Worm (Caenorhabditis elegans) whole organism, L2 larva: ENCODE measurements around the gene let-4.
A peak's percentile ranks its signal among the peaks of the same experiment; 100 is the strongest.

Source experiments
- C34F6.9 ChIP-seq: fragments of 150-350 bp; optimal IDR thresholded peaks from 2 replicates; lab custom pipeline; 2014; ENCODE audit warnings: missing biosample characterization, missing genetic modification characterization
- F13H6.1 ChIP-seq: sonication (generic microtip); optimal IDR thresholded peaks from 2 replicates; lab custom pipeline; 2016; ENCODE audit warnings: missing genetic modification characterization, missing compliant biosample characterization
- R02D3.7 ChIP-seq: fragments of 150-350 bp; optimal IDR thresholded peaks from 2 replicates; lab custom pipeline; 2014; ENCODE audit warnings: missing biosample characterization, missing genetic modification characterization
- Y55F3AM.14 ChIP-seq: fragments of 200-800 bp; sonication (Bioruptor generic); optimal IDR thresholded peaks from 2 replicates; lab custom pipeline; 2018; ENCODE audit warnings: mild to moderate bottlenecking, missing genetic modification characterization, missing compliant biosample characterization
- ZK546.5 ChIP-seq: sonication (generic microtip); optimal IDR thresholded peaks from 2 replicates; lab custom pipeline; 2017; ENCODE audit warnings: missing biosample characterization, missing genetic modification characterization
- alr-1 ChIP-seq: fragments of 150-350 bp; optimal IDR thresholded peaks from 2 replicates; lab custom pipeline; 2014; ENCODE audit warnings: missing biosample characterization, missing genetic modification characterization
- aly-2 ChIP-seq: fragments of 150-350 bp; optimal IDR thresholded peaks from 2 replicates; lab custom pipeline; 2014; ENCODE audit warnings: missing biosample characterization, missing genetic modification characterization
- ama-1 ChIP-seq: fragments of 150-350 bp; optimal IDR thresholded peaks from 2 replicates; lab custom pipeline; 2018; ENCODE audit warnings: inconsistent platforms
- blmp-1 ChIP-seq: sonication (generic microtip); optimal IDR thresholded peaks from 2 replicates; lab custom pipeline; 2017; ENCODE audit warnings: missing genetic modification characterization, mild to moderate bottlenecking, missing compliant biosample characterization, antibody characterized with exemption, moderate library complexity; ENCODE audit not compliant: insufficient read depth
- ceh-16 ChIP-seq: fragments of 150-350 bp; optimal IDR thresholded peaks from 2 replicates; lab custom pipeline; 2014; ENCODE audit warnings: missing biosample characterization, missing genetic modification characterization
- ceh-82 ChIP-seq: fragments of 150-350 bp; optimal IDR thresholded peaks from 2 replicates; lab custom pipeline; 2014; ENCODE audit warnings: missing biosample characterization, missing genetic modification characterization
- crh-2 ChIP-seq: sonication (generic microtip); optimal IDR thresholded peaks from 2 replicates; lab custom pipeline; 2017; ENCODE audit warnings: missing biosample characterization, missing genetic modification characterization
- dmd-4 ChIP-seq: sonication (generic microtip); optimal IDR thresholded peaks from 2 replicates; lab custom pipeline; 2017; ENCODE audit warnings: missing biosample characterization, missing genetic modification characterization
- egl-27 ChIP-seq: sonication (generic microtip); optimal IDR thresholded peaks from 3 replicates; lab custom pipeline; 2017; ENCODE audit warnings: missing biosample characterization, missing genetic modification reagents, missing genetic modification characterization
- elt-1 ChIP-seq: fragments of 150-350 bp; optimal IDR thresholded peaks from 2 replicates; lab custom pipeline; 2014; ENCODE audit warnings: missing biosample characterization, missing genetic modification characterization
- elt-3 ChIP-seq: sonication (generic microtip); optimal IDR thresholded peaks from 2 replicates; lab custom pipeline; 2017; ENCODE audit warnings: missing biosample characterization, missing genetic modification characterization
- fos-1 ChIP-seq: fragments of 150-350 bp; optimal IDR thresholded peaks from 2 replicates; lab custom pipeline; 2014; ENCODE audit warnings: missing biosample characterization, missing genetic modification characterization
- gmeb-1 ChIP-seq: fragments of 150-350 bp; optimal IDR thresholded peaks from 2 replicates; lab custom pipeline; 2014; ENCODE audit warnings: missing biosample characterization, missing genetic modification characterization
- lin-11 ChIP-seq: fragments of 150-350 bp; sonication (generic microtip); optimal IDR thresholded peaks from 2 replicates; lab custom pipeline; 2014; ENCODE audit warnings: missing biosample characterization, missing genetic modification characterization, inconsistent platforms, mixed read lengths
- lin-13 ChIP-seq: fragments of 150-350 bp; optimal IDR thresholded peaks from 2 replicates; lab custom pipeline; 2014; ENCODE audit warnings: missing biosample characterization, missing genetic modification reagents, missing genetic modification characterization
- lin-39 ChIP-seq: fragments of 150-350 bp; optimal IDR thresholded peaks from 2 replicates; lab custom pipeline; 2014; ENCODE audit warnings: missing biosample characterization, missing genetic modification reagents, missing genetic modification characterization
- lsy-2 ChIP-seq, 2 experiments: fragments of 150-350 bp in 1 of 2; sonication (generic microtip) in 1 of 2; optimal IDR thresholded peaks; 2 replicates each; lab custom pipeline; 2014 to 2017; ENCODE audit warnings: missing biosample characterization in 2 of 2, missing genetic modification characterization in 2 of 2
- mab-5 ChIP-seq: fragments of 150-350 bp; optimal IDR thresholded peaks from 2 replicates; lab custom pipeline; 2014; ENCODE audit warnings: missing biosample characterization, missing genetic modification characterization
- mbf-1 ChIP-seq: sonication (generic microtip); optimal IDR thresholded peaks from 2 replicates; lab custom pipeline; 2017; ENCODE audit warnings: missing biosample characterization, missing genetic modification characterization
- mdl-1 ChIP-seq, 2 experiments: fragments of 150-350 bp in 1 of 2; sonication (generic microtip) in 1 of 2; optimal IDR thresholded peaks; 2 replicates each; lab custom pipeline; 2017; ENCODE audit warnings: missing biosample characterization in 2 of 2, missing genetic modification characterization in 2 of 2
- nhr-10 ChIP-seq: sonication (generic microtip); optimal IDR thresholded peaks from 2 replicates; lab custom pipeline; 2017; ENCODE audit warnings: missing biosample characterization, missing genetic modification characterization
- nhr-12 ChIP-seq: fragments of 150-350 bp; optimal IDR thresholded peaks from 2 replicates; lab custom pipeline; 2014; ENCODE audit warnings: missing biosample characterization, missing genetic modification characterization
- nhr-129 ChIP-seq: fragments of 150-350 bp; optimal IDR thresholded peaks from 2 replicates; lab custom pipeline; 2014; ENCODE audit warnings: missing biosample characterization, missing genetic modification characterization
- nhr-21 ChIP-seq: fragments of 150-350 bp; optimal IDR thresholded peaks from 2 replicates; lab custom pipeline; 2014; ENCODE audit warnings: missing biosample characterization, missing genetic modification characterization
- nhr-23 ChIP-seq: fragments of 150-350 bp; optimal IDR thresholded peaks from 2 replicates; lab custom pipeline; 2014; ENCODE audit warnings: missing biosample characterization, missing genetic modification reagents, missing genetic modification characterization
- nhr-237 ChIP-seq: fragments of 150-350 bp; optimal IDR thresholded peaks from 2 replicates; lab custom pipeline; 2014; ENCODE audit warnings: missing biosample characterization, missing genetic modification characterization
- nhr-25 ChIP-seq: fragments of 150-350 bp; sonication (generic microtip); optimal IDR thresholded peaks from 3 replicates; lab custom pipeline; 2014; ENCODE audit warnings: missing biosample characterization, missing genetic modification characterization
- nhr-6 ChIP-seq: fragments of 150-350 bp; optimal IDR thresholded peaks from 2 replicates; lab custom pipeline; 2014; ENCODE audit warnings: missing biosample characterization, missing genetic modification characterization
- nhr-77 ChIP-seq: fragments of 150-350 bp; optimal IDR thresholded peaks from 2 replicates; lab custom pipeline; 2014; ENCODE audit warnings: missing biosample characterization, missing genetic modification characterization
- peb-1 ChIP-seq: fragments of 150-350 bp; optimal IDR thresholded peaks from 2 replicates; lab custom pipeline; 2014; ENCODE audit warnings: missing biosample characterization, missing genetic modification characterization
- sem-4 ChIP-seq: fragments of 150-350 bp; optimal IDR thresholded peaks from 2 replicates; lab custom pipeline; 2014; ENCODE audit warnings: missing biosample characterization, missing genetic modification reagents, missing genetic modification characterization
- skn-1 ChIP-seq: sonication (generic microtip); optimal IDR thresholded peaks from 2 replicates; lab custom pipeline; 2017; ENCODE audit warnings: missing biosample characterization, missing genetic modification characterization
- sma-3 ChIP-seq: sonication (generic microtip); optimal IDR thresholded peaks from 2 replicates; lab custom pipeline; 2016; ENCODE audit warnings: missing genetic modification reagents, missing genetic modification characterization, missing compliant biosample characterization
- sma-9 ChIP-seq, 2 experiments: fragments of 150-350 bp in 1 of 2; sonication (generic microtip) in 1 of 2; optimal IDR thresholded peaks; 2 replicates each; lab custom pipeline; 2014 to 2016; ENCODE audit warnings: missing genetic modification characterization in 2 of 2, mild to moderate bottlenecking in 1 of 2, missing biosample characterization in 1 of 2, missing compliant biosample characterization in 1 of 2, missing genetic modification reagents in 1 of 2, moderate library complexity in 1 of 2
- snpc-4 ChIP-seq: fragments of 150-350 bp; optimal IDR thresholded peaks from 2 replicates; lab custom pipeline; 2014; ENCODE audit warnings: missing biosample characterization, missing genetic modification characterization
- unc-39 ChIP-seq: fragments of 150-350 bp; optimal IDR thresholded peaks from 2 replicates; lab custom pipeline; 2014; ENCODE audit warnings: missing biosample characterization, missing genetic modification characterization
- unc-55 ChIP-seq: fragments of 150-350 bp; sonication (generic microtip); optimal IDR thresholded peaks from 3 replicates; lab custom pipeline; 2014; ENCODE audit warnings: missing biosample characterization, missing genetic modification reagents, missing genetic modification characterization
- unc-62 ChIP-seq: fragments of 150-350 bp; optimal IDR thresholded peaks from 2 replicates; lab custom pipeline; 2014; ENCODE audit warnings: missing biosample characterization, missing genetic modification reagents, missing genetic modification characterization
- zag-1 ChIP-seq: fragments of 150-350 bp; optimal IDR thresholded peaks from 2 replicates; lab custom pipeline; 2014; ENCODE audit warnings: missing biosample characterization, missing genetic modification characterization
- ztf-1 ChIP-seq: fragments of 200-800 bp; sonication (Bioruptor generic); conservative IDR thresholded peaks from 2 replicates; pipeline ENCODE4 v1.3.6; 2022; ENCODE audit warnings: missing genetic modification characterization, missing compliant biosample characterization
- ztf-11 ChIP-seq: sonication (generic microtip); optimal IDR thresholded peaks from 2 replicates; lab custom pipeline; 2017; ENCODE audit warnings: missing biosample characterization, missing genetic modification characterization
- ztf-4 ChIP-seq: fragments of 150-350 bp; optimal IDR thresholded peaks from 2 replicates; lab custom pipeline; 2014; ENCODE audit warnings: missing biosample characterization, missing genetic modification characterization

Gene let-4

ce11 chrX:14559519-14560296 lies 18.0 kb upstream of the let-4 start:
- peak; percentile 66 for TF ChIP-seq sma-9 (GFP tag; optimal IDR thresholded peaks at IDR 0.05; lab: Kevin White, UChicago)
- no peak for TF ChIP-seq sma-9 (tag; optimal IDR thresholded peaks at IDR 0.05; lab: Kevin White, UChicago)
- no peak for TF ChIP-seq Y55F3AM.14 (GFP tag; lab: Kevin White, UChicago)

ce11 chrX:14560297-14560680 lies 17.4 kb upstream of the let-4 start:
- TF ChIP-seq ceh-16 (tag; lab: Kevin White, UChicago) (peak; percentile 19), lsy-2 (tag; optimal IDR thresholded peaks at IDR 0.05; lab: Kevin White, UChicago) (peak; percentile 42 to 79), unc-55 (GFP tag; lab: Kevin White, UChicago) (peak; percentile 92), unc-39 (no peak), lin-39 (tag; lab: Kevin White, UChicago) (peak; percentile 67), R02D3.7 (tag; lab: Kevin White, UChicago) (no peak), unc-62 (GFP tag; lab: Kevin White, UChicago) (peak; percentile 34), egl-27 (tag; lab: Kevin White, UChicago) (peak; percentile 96), blmp-1 (tag; lab: Kevin White, UChicago) (peak; percentile 97), ztf-1 (GFP tag; lab: Robert Waterston, UW) (no peak), alr-1 (tag; lab: Kevin White, UChicago) (no peak), mdl-1 (tag; optimal IDR thresholded peaks at IDR 0.05; lab: Kevin White, UChicago) (peak; percentile 92 to 93), zag-1 (peak; percentile 78), ceh-82 (tag; lab: Kevin White, UChicago) (no peak), dmd-4 (no peak), ama-1 (lab: Kevin White, UChicago) (peak; percentile 75), lin-11 (tag; lab: Kevin White, UChicago) (peak; percentile 76), nhr-25 (tag; lab: Kevin White, UChicago) (peak; percentile 93), snpc-4 (tag; lab: Kevin White, UChicago) (peak; percentile 80), ztf-4 (tag; lab: Kevin White, UChicago) (peak; percentile 88), nhr-6 (peak; percentile 83), elt-3 (tag; lab: Kevin White, UChicago) (no peak), Y55F3AM.14 (GFP tag; lab: Kevin White, UChicago) (peak; percentile 81), crh-2 (tag; lab: Kevin White, UChicago) (peak; percentile 93), nhr-21 (tag; lab: Kevin White, UChicago) (peak; percentile 98), sem-4 (tag; lab: Kevin White, UChicago) (peak; percentile 93), lin-13 (GFP tag; lab: Kevin White, UChicago) (peak; percentile 74), nhr-23 (tag; lab: Kevin White, UChicago) (peak; percentile 22), C34F6.9 (tag; lab: Kevin White, UChicago) (peak; percentile 68), nhr-237 (tag; lab: Kevin White, UChicago) (no peak), nhr-10 (tag; lab: Kevin White, UChicago) (peak; percentile 39), elt-1 (tag; lab: Kevin White, UChicago) (no peak), skn-1 (tag; lab: Kevin White, UChicago) (no peak), nhr-77 (tag; lab: Kevin White, UChicago) (peak; percentile 24), mbf-1 (tag; lab: Kevin White, UChicago) (no peak), ZK546.5 (tag; lab: Kevin White, UChicago) (no peak), mab-5 (tag; lab: Kevin White, UChicago) (peak; percentile 13), ztf-11 (no peak), aly-2 (tag; lab: Kevin White, UChicago) (no peak), nhr-129 (tag; lab: Kevin White, UChicago) (peak; percentile 95), F13H6.1 (tag; lab: Kevin White, UChicago) (peak; percentile 98), gmeb-1 (tag; lab: Kevin White, UChicago) (peak; percentile 60), sma-3 (GFP tag; lab: Kevin White, UChicago) (peak; percentile 92), fos-1 (peak; percentile 97), sma-9 (GFP tag; optimal IDR thresholded peaks at IDR 0.05; lab: Kevin White, UChicago) (peak; percentile 100), sma-9 (tag; optimal IDR thresholded peaks at IDR 0.05; lab: Kevin White, UChicago) (peak; percentile 90), peb-1 (tag; lab: Kevin White, UChicago) (no peak), nhr-12 (tag; lab: Kevin White, UChicago) (no peak)
